Worm (Caenorhabditis elegans) whole organism, L4 larva: ENCODE results near the gene mthf-1.

ENCODE experiments used
- F37D6.2 ChIP-seq: sonication (generic microtip); optimal IDR thresholded peaks from 2 replicates; lab custom pipeline; 2016; ENCODE audit warnings: mild to moderate bottlenecking, missing genetic modification characterization, missing compliant biosample characterization
- F44E2.7 ChIP-seq: fragments of 200-800 bp; sonication (Bioruptor generic); IDR thresholded peaks from 2 replicates; pipeline ENCODE4 v2.1.2; 2022; ENCODE audit warnings: missing genetic modification characterization, missing compliant biosample characterization
- T20F7.1 ChIP-seq: fragments of 200-800 bp; sonication (Bioruptor generic); optimal IDR thresholded peaks from 2 replicates; lab custom pipeline; 2018; ENCODE audit warnings: mild to moderate bottlenecking, missing genetic modification characterization, missing compliant biosample characterization
- Y105C5A.15 ChIP-seq: fragments of 200-800 bp; sonication (Bioruptor generic); IDR thresholded peaks from 2 replicates; pipeline ENCODE4 v1.3.6; 2022; ENCODE audit warnings: missing genetic modification characterization, missing compliant biosample characterization
- Y48G9A.11 ChIP-seq: fragments of 200-800 bp; sonication (Bioruptor generic); IDR thresholded peaks from 2 replicates; pipeline ENCODE4 v1.3.6; 2022; ENCODE audit warnings: missing genetic modification reagents, missing genetic modification characterization, missing compliant biosample characterization
- attf-4 ChIP-seq: sonication (generic microtip); optimal IDR thresholded peaks from 3 replicates; lab custom pipeline; 2017; ENCODE audit warnings: missing biosample characterization, missing genetic modification characterization
- ceh-20 ChIP-seq: fragments of 200-800 bp; sonication (Bioruptor generic); IDR thresholded peaks from 2 replicates; pipeline ENCODE4 v1.3.6; 2022; ENCODE audit warnings: missing genetic modification reagents, missing genetic modification characterization, missing compliant biosample characterization
- ceh-28 ChIP-seq: fragments of 150-350 bp; optimal IDR thresholded peaks from 2 replicates; lab custom pipeline; 2014; ENCODE audit warnings: missing biosample characterization, missing genetic modification reagents, missing genetic modification characterization
- ceh-82 ChIP-seq: sonication (generic microtip); optimal IDR thresholded peaks from 2 replicates; lab custom pipeline; 2017; ENCODE audit warnings: missing biosample characterization, missing genetic modification characterization
- ctbp-1 ChIP-seq: fragments of 200-800 bp; sonication (Bioruptor generic); IDR thresholded peaks from 2 replicates; pipeline ENCODE4 v1.3.6; 2022; ENCODE audit warnings: missing genetic modification reagents, missing genetic modification characterization, missing compliant biosample characterization
- daf-19 ChIP-seq: fragments of 200-800 bp; sonication (Bioruptor generic); conservative IDR thresholded peaks from 2 replicates; pipeline ENCODE4 v1.3.6; 2022; ENCODE audit warnings: missing genetic modification characterization, missing compliant biosample characterization
- dmd-6 ChIP-seq: fragments of 200-800 bp; sonication (Bioruptor generic); IDR thresholded peaks from 2 replicates; pipeline ENCODE4 v1.3.6; 2022; ENCODE audit warnings: missing genetic modification reagents, missing genetic modification characterization, missing compliant biosample characterization
- dmd-8 ChIP-seq: fragments of 200-800 bp; sonication (Bioruptor generic); IDR thresholded peaks from 2 replicates; pipeline ENCODE4 v1.3.6; 2022; ENCODE audit warnings: missing genetic modification characterization, missing compliant biosample characterization
- dmd-9 ChIP-seq: fragments of 200-800 bp; sonication (Bioruptor generic); IDR thresholded peaks from 2 replicates; pipeline ENCODE4 v1.3.6; 2022; ENCODE audit warnings: missing genetic modification reagents, missing genetic modification characterization, missing compliant biosample characterization
- dpl-1 ChIP-seq: fragments of 150-350 bp; optimal IDR thresholded peaks from 2 replicates; lab custom pipeline; 2014; ENCODE audit warnings: missing biosample characterization, missing genetic modification reagents, missing genetic modification characterization
- fkh-10 ChIP-seq: fragments of 150-350 bp; optimal IDR thresholded peaks from 2 replicates; lab custom pipeline; 2014; ENCODE audit warnings: missing biosample characterization, missing genetic modification reagents, missing genetic modification characterization
- gei-8 ChIP-seq: fragments of 200-800 bp; sonication (Bioruptor generic); optimal IDR thresholded peaks from 2 replicates; lab custom pipeline; 2018; ENCODE audit warnings: mild to moderate bottlenecking, missing genetic modification characterization, missing compliant biosample characterization
- hlh-11 ChIP-seq: fragments of 200-800 bp; sonication (Bioruptor generic); optimal IDR thresholded peaks from 2 replicates; lab custom pipeline; 2018; ENCODE audit warnings: mild to moderate bottlenecking, missing genetic modification characterization, missing compliant biosample characterization
- hlh-30 ChIP-seq: sonication (generic microtip); optimal IDR thresholded peaks from 2 replicates; lab custom pipeline; 2017; ENCODE audit warnings: antibody characterized with exemption, mild to moderate bottlenecking, missing genetic modification characterization, missing compliant biosample characterization; ENCODE audit not compliant: insufficient read depth
- hmg-1.1 ChIP-seq: fragments of 200-800 bp; sonication (Bioruptor generic); IDR thresholded peaks from 2 replicates; pipeline ENCODE4 v1.3.6; 2022; ENCODE audit warnings: missing genetic modification reagents, missing genetic modification characterization, missing compliant biosample characterization
- jun-1 ChIP-seq: fragments of 150-350 bp; optimal IDR thresholded peaks from 2 replicates; lab custom pipeline; 2014; ENCODE audit warnings: missing biosample characterization, missing genetic modification reagents, missing genetic modification characterization
- lin-1 ChIP-seq: fragments of 200-800 bp; sonication (Bioruptor generic); IDR thresholded peaks from 2 replicates; pipeline ENCODE4 v1.3.6; 2022; ENCODE audit warnings: missing genetic modification reagents, missing genetic modification characterization, missing compliant biosample characterization
- lir-3 ChIP-seq: sonication (generic microtip); optimal IDR thresholded peaks from 2 replicates; lab custom pipeline; 2016; ENCODE audit warnings: mild to moderate bottlenecking, missing genetic modification characterization, missing compliant biosample characterization
- mdl-1 ChIP-seq, 2 experiments: fragments of 150-350 bp in 1 of 2; sonication (generic microtip) in 1 of 2; optimal IDR thresholded peaks; 2 replicates each; lab custom pipeline; 2014 to 2017; ENCODE audit warnings: missing biosample characterization in 2 of 2, missing genetic modification characterization in 2 of 2
- mdt-29 ChIP-seq: fragments of 200-800 bp; sonication (Bioruptor generic); IDR thresholded peaks from 2 replicates; pipeline ENCODE4 v1.3.6; 2022; ENCODE audit warnings: missing genetic modification reagents, missing genetic modification characterization, missing compliant biosample characterization
- mxl-3 ChIP-seq: fragments of 200-800 bp; sonication (Bioruptor generic); optimal IDR thresholded peaks from 2 replicates; lab custom pipeline; 2018; ENCODE audit warnings: mild to moderate bottlenecking, missing genetic modification characterization, missing compliant biosample characterization
- nhr-10 ChIP-seq: fragments of 150-350 bp; optimal IDR thresholded peaks from 2 replicates; lab custom pipeline; 2014; ENCODE audit warnings: missing biosample characterization, missing genetic modification characterization
- nhr-111 ChIP-seq: fragments of 200-800 bp; sonication (Bioruptor generic); optimal IDR thresholded peaks from 2 replicates; lab custom pipeline; 2018; ENCODE audit warnings: mild to moderate bottlenecking, missing genetic modification characterization, missing compliant biosample characterization
- nhr-28 ChIP-seq: fragments of 150-350 bp; optimal IDR thresholded peaks from 2 replicates; lab custom pipeline; 2014; ENCODE audit warnings: missing biosample characterization, missing genetic modification characterization
- nhr-6 ChIP-seq: fragments of 150-350 bp; optimal IDR thresholded peaks from 2 replicates; lab custom pipeline; 2014; ENCODE audit warnings: missing biosample characterization, missing genetic modification characterization
- nhr-76 ChIP-seq: fragments of 150-350 bp; optimal IDR thresholded peaks from 2 replicates; lab custom pipeline; 2014; ENCODE audit warnings: missing biosample characterization, missing genetic modification characterization
- pqm-1 ChIP-seq: sonication (generic microtip); optimal IDR thresholded peaks from 2 replicates; lab custom pipeline; 2017; ENCODE audit warnings: missing biosample characterization, missing genetic modification characterization
- set-16 ChIP-seq: fragments of 200-800 bp; sonication (Bioruptor generic); IDR thresholded peaks from 2 replicates; pipeline ENCODE4 v1.3.6; 2022; ENCODE audit warnings: missing genetic modification reagents, missing genetic modification characterization, missing compliant biosample characterization
- skn-1 ChIP-seq: fragments of 150-350 bp; optimal IDR thresholded peaks from 2 replicates; lab custom pipeline; 2014; ENCODE audit warnings: missing biosample characterization, missing genetic modification characterization
- tag-97 ChIP-seq: fragments of 200-800 bp; sonication (Bioruptor generic); IDR thresholded peaks from 2 replicates; pipeline ENCODE4 v1.3.6; 2022; ENCODE audit warnings: missing genetic modification characterization, missing compliant biosample characterization
- unc-62 ChIP-seq, 3 experiments: fragments of 150-350 bp in 1 of 3; sonication (generic microtip); optimal IDR thresholded peaks in 2 of 3; peaks in 1 of 3; 1 replicate in 1 of 3; 2 replicates in 2 of 3; lab custom pipeline; 2014 to 2017; ENCODE audit warnings: missing biosample characterization in 3 of 3, missing genetic modification characterization in 3 of 3, missing genetic modification reagents in 3 of 3, missing genotype in 1 of 3
- zag-1 ChIP-seq: fragments of 150-350 bp; optimal IDR thresholded peaks from 2 replicates; lab custom pipeline; 2014; ENCODE audit warnings: missing biosample characterization, missing genetic modification characterization
- zip-11 ChIP-seq: fragments of 200-800 bp; sonication (Bioruptor generic); IDR thresholded peaks from 2 replicates; pipeline ENCODE4 v1.3.6; 2022; ENCODE audit warnings: missing genetic modification characterization, missing compliant biosample characterization
- ztf-11 ChIP-seq: fragments of 150-350 bp; optimal IDR thresholded peaks from 2 replicates; lab custom pipeline; 2014; ENCODE audit warnings: missing biosample characterization, missing genetic modification characterization
- ztf-7 ChIP-seq: fragments of 150-350 bp; optimal IDR thresholded peaks from 2 replicates; lab custom pipeline; 2014; ENCODE audit warnings: missing biosample characterization, missing genetic modification characterization

mthf-1 gene

DNA sequence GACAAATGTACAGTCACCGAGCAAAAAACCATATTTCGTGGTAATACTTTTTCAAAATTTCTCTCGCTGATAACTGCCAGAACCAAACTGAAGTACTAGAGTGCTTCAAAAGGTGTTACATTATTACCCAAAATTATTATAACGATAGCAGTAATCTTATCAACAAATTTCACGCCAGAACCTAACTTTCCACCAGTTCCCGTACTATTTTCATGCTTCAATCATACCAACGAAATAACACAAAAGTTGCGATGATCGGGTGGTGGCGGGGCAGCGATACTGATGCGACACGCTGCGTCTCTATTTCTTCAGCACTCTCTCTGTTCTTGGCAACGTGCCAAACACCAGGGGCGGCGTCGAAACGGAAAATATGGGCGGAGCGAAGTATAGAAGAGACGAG, 31.3 kb upstream of the mthf-1 start (continued):
- TF ChIP-seq nhr-10 (tag; lab: Kevin White, UChicago) = no peak
- TF ChIP-seq ctbp-1 = no peak
- TF ChIP-seq gei-8 (GFP tag; lab: Kevin White, UChicago) = no peak
- TF ChIP-seq nhr-111 = no peak
- peak; percentile 86 for TF ChIP-seq dmd-6
- no peak for TF ChIP-seq Y105C5A.15 (GFP tag; lab: Robert Waterston, UW)
- TF ChIP-seq zip-11 (GFP tag; lab: Robert Waterston, UW) = no peak
- TF ChIP-seq skn-1 (tag; lab: Kevin White, UChicago) = no peak
- TF ChIP-seq hmg-1.1 (GFP tag; lab: Robert Waterston, UW) = no peak
- TF ChIP-seq F37D6.2 (tag; lab: Kevin White, UChicago) = no peak
- no peak for TF ChIP-seq F44E2.7 (GFP tag; lab: Robert Waterston, UW)
- TF ChIP-seq tag-97 (GFP tag; lab: Robert Waterston, UW) = no peak
- TF ChIP-seq attf-4 (tag; lab: Kevin White, UChicago) = no peak
- peak; percentile 8 for TF ChIP-seq T20F7.1 (GFP tag; lab: Kevin White, UChicago)
- TF ChIP-seq ceh-20 (GFP tag; lab: Robert Waterston, UW) = no peak
- no peak for TF ChIP-seq nhr-6 (tag; lab: Kevin White, UChicago)
- TF ChIP-seq ztf-7 (tag; lab: Kevin White, UChicago) = no peak
- TF ChIP-seq nhr-76 (tag; lab: Kevin White, UChicago) = no peak
- TF ChIP-seq lin-1 = peak; percentile 40; the same call in 1 of the 2 replicates
- no peak for TF ChIP-seq dpl-1
- TF ChIP-seq Y48G9A.11 (GFP tag; lab: Robert Waterston, UW) = no peak
- no peak for TF ChIP-seq fkh-10 (GFP tag; lab: Kevin White, UChicago)
- TF ChIP-seq set-16 = no peak; the same call in 1 of the 2 replicates
- TF ChIP-seq, all 104 proteins: peak for 22

DNA sequence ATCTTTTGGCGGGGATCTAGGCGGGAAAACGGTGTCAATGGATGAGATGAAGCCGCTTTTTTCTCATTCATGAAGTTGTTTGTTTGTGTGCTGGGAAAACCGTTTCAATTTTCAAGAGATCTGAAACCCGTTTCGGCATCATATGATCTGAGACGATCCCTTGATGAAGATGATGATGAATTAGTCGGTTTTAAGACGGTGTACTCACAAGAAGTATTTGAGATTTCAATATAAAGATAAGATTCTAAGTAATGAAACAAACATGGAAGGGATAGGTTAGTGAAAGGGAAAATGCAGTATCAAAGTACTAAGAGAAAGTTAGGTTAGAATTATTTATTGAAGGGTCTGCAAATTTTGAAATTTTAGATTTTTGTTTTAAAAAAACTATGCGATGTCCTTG, 30.5 kb upstream of the mthf-1 start:
- TF ChIP-seq ztf-11 (no peak), mdl-1 (tag; optimal IDR thresholded peaks at IDR 0.05; lab: Kevin White, UChicago) (no peak), mdt-29 (no peak), set-16 (no peak), nhr-28 (tag; lab: Kevin White, UChicago) (no peak), hmg-1.1 (GFP tag; lab: Robert Waterston, UW) (no peak), unc-62 (GFP tag; optimal IDR thresholded peaks at IDR 0.05 in 1 of 2; lab: Kevin White, UChicago) (peak in 1 of 2 experiments; percentile 98), unc-62 (tag; optimal IDR thresholded peaks at IDR 0.05; lab: Kevin White, UChicago) (no peak)
- TF ChIP-seq, all 104 proteins: peak for 1

- TF ChIP-seq zag-1 (tag; lab: Kevin White, UChicago) (no peak), mxl-3 (GFP tag; lab: Kevin White, UChicago) (peak; percentile 11), lir-3 (tag; lab: Kevin White, UChicago) (no peak), ceh-28 (tag; lab: Kevin White, UChicago) (no peak), dmd-9 (no peak), dmd-8 (no peak), daf-19 (GFP tag; lab: Robert Waterston, UW) (no peak), ceh-82 (no peak), lin-1 (no peak), pqm-1 (tag; lab: Kevin White, UChicago) (no peak), dmd-6 (peak; percentile 45; the same call in 1 of the 2 replicates), dpl-1 (peak; percentile 67), jun-1 (tag; lab: Kevin White, UChicago) (no peak), tag-97 (GFP tag; lab: Robert Waterston, UW) (no peak), hlh-11 (peak; percentile 9), hlh-30 (tag; lab: Kevin White, UChicago) (peak; percentile 70)
These were observed 29.2 kb upstream of the mthf-1 start for ce11 chrII:7806872-7807271.
